Fruit fly (Drosophila melanogaster): ENCODE results near the gene CG3106.

The CG3106 gene

DNA sequence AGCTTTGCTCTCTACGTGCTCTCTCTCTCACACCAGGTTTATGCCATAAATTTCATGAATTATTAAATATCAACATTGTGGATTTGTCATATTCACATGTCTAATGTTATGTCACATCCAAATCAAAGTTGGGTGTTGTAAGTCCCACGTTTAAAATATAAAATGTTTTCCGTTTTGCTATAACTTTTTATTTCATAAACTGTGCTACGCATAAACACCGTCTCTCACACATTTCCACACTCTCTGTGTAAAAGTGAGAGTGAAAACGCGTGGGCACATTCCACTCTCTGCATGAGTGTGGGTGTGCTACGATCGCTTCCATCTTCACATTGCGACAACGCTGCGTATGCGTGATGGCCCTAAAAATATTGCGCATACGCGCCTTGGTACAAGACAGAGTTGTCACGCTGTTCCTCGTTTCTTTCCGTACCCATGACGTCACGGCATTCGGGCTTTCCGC, 22.0 kb downstream of the CG3106 start (continued):
- TF ChIP-seq pnt (GFP tag; optimal IDR thresholded peaks at IDR 0.05), result peak; percentile 79
- TF ChIP-seq Max (GFP tag; optimal IDR thresholded peaks at IDR 0.05), result peak; percentile 95
- TF ChIP-seq fru (optimal IDR thresholded peaks at IDR 0.05), result no peak
- no peak for TF ChIP-seq bbx (GFP tag; IDR thresholded peaks at IDR 0.05; ENCODE audit: partially characterized antibody)
- peak; percentile 74 for TF ChIP-seq Hr3 (GFP tag; optimal IDR thresholded peaks at IDR 0.05)
- peak in 1 of 2 experiments; percentile 0 for TF ChIP-seq tll (GFP tag; optimal IDR thresholded peaks at IDR 0.05)
- TF ChIP-seq danr (GFP tag; IDR thresholded peaks at IDR 0.05), result peak; percentile 90; the same call in 1 of the 2 replicates
- TF ChIP-seq CG5245 (GFP tag; optimal IDR thresholded peaks at IDR 0.05), result peak; percentile 86
- TF ChIP-seq sim (GFP tag; IDR thresholded peaks at IDR 0.05), result peak; percentile 85
- peak; percentile 72 for TF ChIP-seq CG13123 (GFP tag; optimal IDR thresholded peaks at IDR 0.05)
- peak; percentile 97 for TF ChIP-seq rib (GFP tag; IDR thresholded peaks at IDR 0.05)
- peak; percentile 98 for TF ChIP-seq Hand (GFP tag; optimal IDR thresholded peaks at IDR 0.05)
- TF ChIP-seq zfh1 (GFP tag; IDR thresholded peaks at IDR 0.05), result peak; percentile 90
- peak; percentile 98 for TF ChIP-seq Hmr (GFP tag; optimal IDR thresholded peaks at IDR 0.05)
- TF ChIP-seq Doc2 (GFP tag; IDR thresholded peaks at IDR 0.05), result peak; percentile 32; the same call in 1 of the 2 replicates
- peak; percentile 79 for TF ChIP-seq CG15696 (tag; optimal IDR thresholded peaks at IDR 0.05)
- TF ChIP-seq gce (GFP tag; IDR thresholded peaks at IDR 0.05), result peak; percentile 95; the same call in 2 of the 3 replicates
- peak; percentile 96 for TF ChIP-seq CG17385 (GFP tag; optimal IDR thresholded peaks at IDR 0.05)
- TF ChIP-seq CG9437 (GFP tag; optimal IDR thresholded peaks at IDR 0.05), result peak; percentile 88
- peak; percentile 85 for TF ChIP-seq slou (GFP tag; optimal IDR thresholded peaks at IDR 0.05)
- TF ChIP-seq CG15269 (tag; optimal IDR thresholded peaks at IDR 0.05), result peak; percentile 99
- peak; percentile 92 for TF ChIP-seq ap (GFP tag; IDR thresholded peaks at IDR 0.05)
- TF ChIP-seq wdn (GFP tag; IDR thresholded peaks at IDR 0.05), result peak; percentile 95
- TF ChIP-seq dmrt11E (tag; optimal IDR thresholded peaks at IDR 0.05), result peak; percentile 47
- TF ChIP-seq Ets97D (GFP tag; optimal IDR thresholded peaks at IDR 0.05), result peak; percentile 75
- no peak for TF ChIP-seq h (optimal IDR thresholded peaks at IDR 0.05)
- TF ChIP-seq CG2678 (tag; optimal IDR thresholded peaks at IDR 0.05), result peak; percentile 99
- TF ChIP-seq salm (tag; optimal IDR thresholded peaks at IDR 0.05), result peak; percentile 97
- no peak for TF ChIP-seq nerfin-2 (GFP tag; IDR thresholded peaks at IDR 0.05; ENCODE audit: partially characterized antibody)
- TF ChIP-seq bcd (GFP tag; optimal IDR thresholded peaks at IDR 0.05), result peak; percentile 96
- peak; percentile 95 for TF ChIP-seq her (GFP tag; optimal IDR thresholded peaks at IDR 0.05)
- peak; percentile 83 for TF ChIP-seq E2f2 (GFP tag; IDR thresholded peaks at IDR 0.05)
- TF ChIP-seq ro (GFP tag; IDR thresholded peaks at IDR 0.05), result peak; percentile 51; the same call in 1 of the 2 replicates
- peak; percentile 94 for TF ChIP-seq HLH54F (GFP tag; optimal IDR thresholded peaks at IDR 0.05)
- TF ChIP-seq CG18764 (GFP tag; optimal IDR thresholded peaks at IDR 0.05), result peak; percentile 89
- peak; percentile 99 for TF ChIP-seq BtbVII (GFP tag; optimal IDR thresholded peaks at IDR 0.05)
- peak; percentile 97 for TF ChIP-seq CG7987 (GFP tag; optimal IDR thresholded peaks at IDR 0.05)
- TF ChIP-seq oc (tag; optimal IDR thresholded peaks at IDR 0.05), result peak; percentile 95
- peak; percentile 89 for TF ChIP-seq ara (GFP tag; IDR thresholded peaks at IDR 0.05)
- peak; percentile 99 for TF ChIP-seq CG18599 (GFP tag; optimal IDR thresholded peaks at IDR 0.05)
- peak; percentile 98 for TF ChIP-seq schlank (tag; optimal IDR thresholded peaks at IDR 0.05)
- TF ChIP-seq Antp (GFP tag; optimal IDR thresholded peaks at IDR 0.05), result peak; percentile 90
- TF ChIP-seq Tbp (GFP tag; optimal IDR thresholded peaks at IDR 0.05), result no peak
- TF ChIP-seq CG10431 (GFP tag; optimal IDR thresholded peaks at IDR 0.05), result peak; percentile 85
- TF ChIP-seq repo (GFP tag; optimal IDR thresholded peaks at IDR 0.05), result peak; percentile 96
- peak; percentile 91 for TF ChIP-seq CG31224 (GFP tag; IDR thresholded peaks at IDR 0.05)
- TF ChIP-seq CG3847 (GFP tag; IDR thresholded peaks at IDR 0.05), result peak; percentile 94
- TF ChIP-seq dm (GFP tag; optimal IDR thresholded peaks at IDR 0.05), result peak; percentile 85
- peak; percentile 77 for TF ChIP-seq CG8290 (GFP tag; optimal IDR thresholded peaks at IDR 0.05)
- TF ChIP-seq CG8290 (tag; optimal IDR thresholded peaks at IDR 0.05), result peak; percentile 70 to 99
- TF ChIP-seq CG17328 (GFP tag; IDR thresholded peaks at IDR 0.05), result peak; percentile 94
- TF ChIP-seq CG16813 (GFP tag; IDR thresholded peaks at IDR 0.05; ENCODE audit: partially characterized antibody), result no peak
